Fruit fly (Drosophila melanogaster) whole organism, embryonic: ENCODE measurements around the gene waw.

Experiments used
- ATbp ChIP-seq: fragments of 200-800 bp; sonication (Bioruptor generic); optimal IDR thresholded peaks from 2 replicates; lab custom pipeline; 2017; ENCODE audit warnings: missing biosample characterization, mild to moderate bottlenecking, missing genetic modification characterization, missing genetic modification reagents
- Asciz ChIP-seq: fragments of 200-800 bp; sonication (Bioruptor generic); optimal IDR thresholded peaks from 2 replicates; lab custom pipeline; 2017; ENCODE audit warnings: missing biosample characterization, mild to moderate bottlenecking, missing genetic modification characterization, missing genetic modification reagents
- Atf3 ChIP-seq: fragments of 200-800 bp; sonication (Bioruptor generic); optimal IDR thresholded peaks from 3 replicates; lab custom pipeline; 2016; ENCODE audit warnings: missing biosample characterization, missing genetic modification characterization
- C15 ChIP-seq: fragments of 200-800 bp; sonication (Bioruptor generic); IDR thresholded peaks from 3 replicates; pipeline ENCODE4 v1.3.6; 2022; ENCODE audit warnings: missing biosample characterization, missing genetic modification characterization
- CG13894 ChIP-seq: fragments of 200-800 bp; sonication (Bioruptor generic); optimal IDR thresholded peaks from 3 replicates; lab custom pipeline; 2018; ENCODE audit warnings: missing biosample characterization, mild to moderate bottlenecking, missing genetic modification characterization, moderate library complexity
- CG14965 ChIP-seq: fragments of 200-800 bp; sonication (Bioruptor generic); optimal IDR thresholded peaks from 2 replicates; lab custom pipeline; 2016; ENCODE audit warnings: missing biosample characterization, missing genetic modification characterization, borderline replicate concordance
- CG15514 ChIP-seq: fragments of 200-800 bp; sonication (Bioruptor generic); optimal IDR thresholded peaks from 3 replicates; lab custom pipeline; 2017; ENCODE audit warnings: missing biosample characterization, missing genetic modification characterization, mild to moderate bottlenecking, moderate library complexity, missing genetic modification reagents
- CG16863 ChIP-seq: fragments of 200-800 bp; sonication (Bioruptor generic); optimal IDR thresholded peaks from 3 replicates; lab custom pipeline; 2016; ENCODE audit warnings: missing biosample characterization, missing genetic modification characterization
- CG1832 ChIP-seq: fragments of 200-800 bp; sonication (Bioruptor generic); optimal IDR thresholded peaks from 2 replicates; lab custom pipeline; 2017; ENCODE audit warnings: missing biosample characterization, mild to moderate bottlenecking, missing genetic modification characterization, inconsistent platforms
- CG2199 ChIP-seq: fragments of 200-800 bp; sonication (Bioruptor generic); IDR thresholded peaks from 3 replicates; pipeline ENCODE4 v1.3.6; 2022; ENCODE audit warnings: missing biosample characterization, missing genetic modification characterization
- CG30020 ChIP-seq: fragments of 200-800 bp; optimal IDR thresholded peaks from 2 replicates; lab custom pipeline; 2019; ENCODE audit warnings: missing biosample characterization, mild to moderate bottlenecking, missing genetic modification characterization, moderate library complexity
- CG3163 ChIP-seq: fragments of 200-800 bp; sonication (Bioruptor generic); optimal IDR thresholded peaks from 3 replicates; lab custom pipeline; 2016; ENCODE audit warnings: missing biosample characterization, missing genetic modification characterization
- CG34224 ChIP-seq: fragments of 200-800 bp; sonication (Bioruptor generic); IDR thresholded peaks from 3 replicates; pipeline ENCODE4 v1.3.6; 2022; ENCODE audit warnings: missing biosample characterization, missing genetic modification characterization; ENCODE audit not compliant: partially characterized antibody
- CG3847 ChIP-seq: fragments of 200-800 bp; sonication (Bioruptor generic); IDR thresholded peaks from 2 replicates; pipeline ENCODE4 v1.3.6; 2022; ENCODE audit warnings: missing biosample characterization, missing genetic modification characterization
- CG4854 ChIP-seq: fragments of 200-800 bp; sonication (Bioruptor generic); optimal IDR thresholded peaks from 2 replicates; lab custom pipeline; 2016; ENCODE audit warnings: missing biosample characterization, missing genetic modification characterization, inconsistent platforms
- CG7271 ChIP-seq: fragments of 200-800 bp; sonication (Bioruptor generic); optimal IDR thresholded peaks from 2 replicates; lab custom pipeline; 2018; ENCODE audit warnings: missing biosample characterization, mild to moderate bottlenecking, missing genetic modification characterization, moderate library complexity
- CG9727 ChIP-seq: fragments of 200-800 bp; sonication (Bioruptor generic); optimal IDR thresholded peaks from 3 replicates; lab custom pipeline; 2017; ENCODE audit warnings: missing biosample characterization, mild to moderate bottlenecking, missing genetic modification characterization
- CTCF ChIP-seq: fragments of 200-800 bp; sonication (Bioruptor generic); optimal IDR thresholded peaks from 2 replicates; lab custom pipeline; 2017; ENCODE audit warnings: missing biosample characterization, mild to moderate bottlenecking, missing genetic modification characterization, moderate library complexity
- Chrac-16 ChIP-seq: fragments of 200-800 bp; sonication (Bioruptor generic); optimal IDR thresholded peaks from 3 replicates; lab custom pipeline; 2016; ENCODE audit warnings: missing biosample characterization, missing genetic modification characterization
- Doc3 ChIP-seq: fragments of 200-800 bp; sonication (Bioruptor generic); IDR thresholded peaks from 3 replicates; pipeline ENCODE4 v1.3.6; 2022; ENCODE audit warnings: missing biosample characterization, missing genetic modification characterization; ENCODE audit not compliant: partially characterized antibody
- Dp ChIP-seq: fragments of 200-800 bp; sonication (Bioruptor generic); optimal IDR thresholded peaks from 2 replicates; lab custom pipeline; 2018; ENCODE audit warnings: missing biosample characterization, mild to moderate bottlenecking, missing genetic modification characterization, moderate library complexity
- Dref ChIP-seq: fragments of 200-800 bp; sonication (Bioruptor generic); IDR thresholded peaks from 2 replicates; pipeline ENCODE4 v1.3.6; 2022; ENCODE audit warnings: missing biosample characterization, missing genetic modification characterization
- Gug ChIP-seq: fragments of 200-800 bp; sonication (Bioruptor generic); IDR thresholded peaks from 4 replicates; pipeline ENCODE4 v1.3.6; 2022; ENCODE audit warnings: missing biosample characterization, missing genetic modification characterization
- H15 ChIP-seq: fragments of 200-800 bp; sonication (Bioruptor generic); IDR thresholded peaks from 3 replicates; pipeline ENCODE4 v1.3.6; 2022; ENCODE audit warnings: missing biosample characterization, missing genetic modification characterization
- HLH3B ChIP-seq: fragments of 200-800 bp; sonication (Bioruptor generic); IDR thresholded peaks from 2 replicates; pipeline ENCODE4 v1.3.6; 2022; ENCODE audit warnings: missing biosample characterization, missing genetic modification characterization
- Hmr ChIP-seq: fragments of 200-800 bp; sonication (Bioruptor generic); optimal IDR thresholded peaks from 3 replicates; lab custom pipeline; 2017; ENCODE audit warnings: mild to moderate bottlenecking, missing biosample characterization, missing genetic modification reagents, missing genetic modification characterization
- Hr39 ChIP-seq: fragments of >200 bp; optimal IDR thresholded peaks from 2 replicates; lab custom pipeline; 2017
- Jarid2 ChIP-seq: fragments of 200-800 bp; sonication (Bioruptor generic); optimal IDR thresholded peaks from 3 replicates; lab custom pipeline; 2017; ENCODE audit warnings: mild to moderate bottlenecking, missing biosample characterization, missing genetic modification reagents, missing genetic modification characterization
- Scr ChIP-seq: fragments of 200-800 bp; sonication (Bioruptor generic); IDR thresholded peaks from 2 replicates; pipeline ENCODE4 v1.3.6; 2022; ENCODE audit warnings: missing biosample characterization, missing genetic modification characterization; ENCODE audit not compliant: partially characterized antibody
- Side ChIP-seq: fragments of 200-800 bp; sonication (Bioruptor generic); optimal IDR thresholded peaks from 2 replicates; lab custom pipeline; 2016; ENCODE audit warnings: missing biosample characterization, missing genetic modification characterization
- TFAM ChIP-seq: fragments of 200-800 bp; sonication (Bioruptor generic); optimal IDR thresholded peaks from 2 replicates; lab custom pipeline; 2017; ENCODE audit warnings: missing biosample characterization, missing genetic modification characterization, inconsistent platforms
- Vsx1 ChIP-seq: fragments of 200-800 bp; sonication (Bioruptor generic); optimal IDR thresholded peaks from 2 replicates; lab custom pipeline; 2017; ENCODE audit warnings: missing biosample characterization, mild to moderate bottlenecking, missing genetic modification characterization, missing genetic modification reagents
- chif ChIP-seq, 2 experiments: fragments of 200-800 bp; sonication (Bioruptor generic); optimal IDR thresholded peaks; 3 replicates each; lab custom pipeline; 2016; ENCODE audit warnings: missing biosample characterization in 2 of 2, missing genetic modification characterization in 2 of 2
- chm ChIP-seq: fragments of 200-800 bp; sonication (Bioruptor generic); IDR thresholded peaks from 2 replicates; pipeline ENCODE4 v1.3.6; 2022; ENCODE audit warnings: missing biosample characterization, missing genetic modification characterization
- crp ChIP-seq, 2 experiments: fragments of 200-800 bp; sonication (Bioruptor generic); optimal IDR thresholded peaks; 2 replicates in 1 of 2; 3 replicates in 1 of 2; lab custom pipeline; 2017; ENCODE audit warnings: missing biosample characterization in 2 of 2, missing genetic modification characterization in 2 of 2, mild to moderate bottlenecking in 1 of 2, moderate library complexity in 1 of 2
- dmrt11E ChIP-seq: fragments of 200-800 bp; sonication (Bioruptor generic); optimal IDR thresholded peaks from 3 replicates; lab custom pipeline; 2018; ENCODE audit warnings: missing biosample characterization, mild to moderate bottlenecking, missing genetic modification characterization, moderate library complexity
- esg ChIP-seq: fragments of 200-800 bp; sonication (Bioruptor generic); conservative IDR thresholded peaks from 2 replicates; pipeline ENCODE4 v1.3.6; 2022; ENCODE audit warnings: missing biosample characterization, missing genetic modification characterization
- eve ChIP-seq, 2 experiments: fragments of >200 bp; optimal IDR thresholded peaks; 2 replicates each; lab custom pipeline; 2017; ENCODE audit warnings: missing biosample characterization in 2 of 2, missing genetic modification characterization in 2 of 2
- ftz-f1 ChIP-seq: fragments of 200-800 bp; sonication (Bioruptor generic); optimal IDR thresholded peaks from 2 replicates; lab custom pipeline; 2016; ENCODE audit warnings: missing biosample characterization, missing genetic modification characterization
- gfzf ChIP-seq: fragments of 200-800 bp; sonication (Bioruptor generic); optimal IDR thresholded peaks from 2 replicates; lab custom pipeline; 2016; ENCODE audit warnings: missing biosample characterization, mild to moderate bottlenecking, missing genetic modification characterization, moderate library complexity
- gsb-n ChIP-seq: fragments of 200-800 bp; sonication (Bioruptor generic); optimal IDR thresholded peaks from 3 replicates; lab custom pipeline; 2018; ENCODE audit warnings: missing biosample characterization, mild to moderate bottlenecking, missing genetic modification characterization
- her ChIP-seq: fragments of 200-800 bp; sonication (Bioruptor generic); optimal IDR thresholded peaks from 2 replicates; lab custom pipeline; 2016; ENCODE audit warnings: missing biosample characterization, missing genetic modification characterization
- hth ChIP-seq: fragments of >200 bp; optimal IDR thresholded peaks from 2 replicates; lab custom pipeline; 2017; ENCODE audit warnings: inconsistent platforms
- jumu ChIP-seq: fragments of 200-800 bp; sonication (Bioruptor generic); optimal IDR thresholded peaks from 3 replicates; lab custom pipeline; 2016; ENCODE audit warnings: missing biosample characterization, missing genetic modification characterization
- lab ChIP-seq: fragments of 200-800 bp; sonication (Bioruptor generic); optimal IDR thresholded peaks from 3 replicates; lab custom pipeline; 2017; ENCODE audit warnings: missing biosample characterization, missing genetic modification characterization, mild to moderate bottlenecking, moderate library complexity, missing genetic modification reagents
- lbe ChIP-seq: fragments of 200-800 bp; sonication (Bioruptor generic); optimal IDR thresholded peaks from 2 replicates; lab custom pipeline; 2016; ENCODE audit warnings: missing biosample characterization, mild to moderate bottlenecking, missing genetic modification characterization
- pita ChIP-seq: fragments of 200-800 bp; sonication (Bioruptor generic); optimal IDR thresholded peaks from 2 replicates; lab custom pipeline; 2017; ENCODE audit warnings: missing biosample characterization, mild to moderate bottlenecking, missing genetic modification characterization
- pros ChIP-seq: fragments of 200-800 bp; sonication (Bioruptor generic); optimal IDR thresholded peaks from 3 replicates; lab custom pipeline; 2019; ENCODE audit warnings: missing biosample characterization, mild to moderate bottlenecking, missing genetic modification characterization, moderate library complexity
- sc ChIP-seq, 3 experiments: fragments of >200 bp in 2 of 3; fragments of 200-800 bp in 1 of 3; sonication (Bioruptor generic) in 1 of 3; optimal IDR thresholded peaks; 2 replicates in 2 of 3; 3 replicates in 1 of 3; lab custom pipeline; 2017; ENCODE audit warnings: mild to moderate bottlenecking in 1 of 3, missing biosample characterization in 1 of 3, missing genetic modification characterization in 1 of 3, missing genetic modification reagents in 1 of 3
- slp2 ChIP-seq: fragments of 200-800 bp; sonication (Bioruptor generic); optimal IDR thresholded peaks from 2 replicates; lab custom pipeline; 2016; ENCODE audit warnings: missing biosample characterization, missing genetic modification characterization
- sqz ChIP-seq: fragments of 200-800 bp; sonication (Bioruptor generic); optimal IDR thresholded peaks from 3 replicates; lab custom pipeline; 2018; ENCODE audit warnings: missing biosample characterization, mild to moderate bottlenecking, missing genetic modification characterization
- tx ChIP-seq: fragments of 200-800 bp; sonication (Bioruptor generic); optimal IDR thresholded peaks from 2 replicates; lab custom pipeline; 2016; ENCODE audit warnings: missing biosample characterization, missing genetic modification characterization

The waw gene

dm6 chrX:21315852-21316251, 47.0 kb upstream of the waw start, which contains the start of gene Rpt6 (continued):
- no peak for TF ChIP-seq Side (GFP tag; lab: Kevin White, UChicago)
- TF ChIP-seq gfzf (GFP tag; lab: Kevin White, UChicago) = peak; percentile 43
- no peak for TF ChIP-seq CG2199 (GFP tag; lab: Robert Waterston, UW)
- TF ChIP-seq C15 = no peak
- no peak for TF ChIP-seq dmrt11E
- no peak for TF ChIP-seq CG3163 (GFP tag; lab: Kevin White, UChicago)
- TF ChIP-seq pita (GFP tag; lab: Kevin White, UChicago) = peak; percentile 43
- TF ChIP-seq ATbp (GFP tag; lab: Kevin White, UChicago) = no peak
- no peak for TF ChIP-seq lab (GFP tag; lab: Kevin White, UChicago)
- no peak for TF ChIP-seq sqz (GFP tag; lab: Kevin White, UChicago)
- TF ChIP-seq H15 = no peak
- TF ChIP-seq Doc3 = peak; percentile 46; the same call in 1 of the 3 replicates
- no peak for TF ChIP-seq CG14965 (GFP tag; lab: Kevin White, UChicago)
- TF ChIP-seq HLH3B = no peak
- TF ChIP-seq jumu (GFP tag; lab: Kevin White, UChicago) = no peak
- no peak for TF ChIP-seq Jarid2 (GFP tag; lab: Kevin White, UChicago)
- TF ChIP-seq CG1832 = no peak
- TF ChIP-seq CG15514 (GFP tag; lab: Kevin White, UChicago) = peak; percentile 50
- no peak for TF ChIP-seq Asciz (GFP tag; lab: Kevin White, UChicago)
- no peak for TF ChIP-seq sc (optimal IDR thresholded peaks at IDR 0.05; lab: Kevin White, UChicago)
- TF ChIP-seq sc (GFP tag; optimal IDR thresholded peaks at IDR 0.05; lab: Kevin White, UChicago) = no peak
- no peak for TF ChIP-seq chif (GFP tag; optimal IDR thresholded peaks at IDR 0.05; lab: Kevin White, UChicago)
- no peak for TF ChIP-seq Hmr (GFP tag; lab: Kevin White, UChicago)
- TF ChIP-seq Hr39 = no peak
- TF ChIP-seq slp2 (GFP tag; lab: Kevin White, UChicago) = no peak
- TF ChIP-seq CG16863 (GFP tag; lab: Kevin White, UChicago) = peak; percentile 9
- no peak for TF ChIP-seq Atf3 (GFP tag; lab: Kevin White, UChicago)
- no peak for TF ChIP-seq pros (GFP tag; lab: Kevin White, UChicago)
- TF ChIP-seq CG13894 (tag; lab: Kevin White, UChicago) = no peak
- TF ChIP-seq chm (GFP tag; lab: Robert Waterston, UW) = no peak
- TF ChIP-seq Chrac-16 = no peak
- TF ChIP-seq Dref (GFP tag; lab: Robert Waterston, UW) = peak; percentile 95
- no peak for TF ChIP-seq CG4854 (GFP tag; lab: Kevin White, UChicago)
- TF ChIP-seq Gug (GFP tag; lab: Robert Waterston, UW) = no peak
- TF ChIP-seq tx (GFP tag; lab: Kevin White, UChicago) = no peak
- TF ChIP-seq gsb-n (tag; lab: Kevin White, UChicago) = no peak
- peak; percentile 60 for TF ChIP-seq Dp (GFP tag; lab: Kevin White, UChicago)
- no peak for TF ChIP-seq esg
- TF ChIP-seq TFAM = no peak
- peak; percentile 73 for TF ChIP-seq Scr (GFP tag; lab: Robert Waterston, UW)
- TF ChIP-seq hth (lab: Kevin White, UChicago) = no peak
- no peak for TF ChIP-seq eve (GFP tag; optimal IDR thresholded peaks at IDR 0.05; lab: Kevin White, UChicago)
- no peak for TF ChIP-seq ftz-f1
- TF ChIP-seq CG34224 (GFP tag; lab: Robert Waterston, UW) = peak; percentile 60
- TF ChIP-seq CG7271 (tag; lab: Kevin White, UChicago) = no peak
- no peak for TF ChIP-seq Vsx1 (GFP tag; lab: Kevin White, UChicago)
- no peak for TF ChIP-seq her (GFP tag; lab: Kevin White, UChicago)
- peak; percentile 10 for TF ChIP-seq CG30020
- no peak for TF ChIP-seq CG9727 (GFP tag; lab: Kevin White, UChicago)
- TF ChIP-seq crp (GFP tag; optimal IDR thresholded peaks at IDR 0.05; lab: Kevin White, UChicago) = no peak
- peak; percentile 46 for TF ChIP-seq CTCF
- peak; percentile 2 for TF ChIP-seq lbe (GFP tag; lab: Kevin White, UChicago)
- TF ChIP-seq CG3847 (GFP tag; lab: Robert Waterston, UW) = no peak
